Fruit fly (Drosophila melanogaster): ENCODE data around the gene CG6567.

DNA sequence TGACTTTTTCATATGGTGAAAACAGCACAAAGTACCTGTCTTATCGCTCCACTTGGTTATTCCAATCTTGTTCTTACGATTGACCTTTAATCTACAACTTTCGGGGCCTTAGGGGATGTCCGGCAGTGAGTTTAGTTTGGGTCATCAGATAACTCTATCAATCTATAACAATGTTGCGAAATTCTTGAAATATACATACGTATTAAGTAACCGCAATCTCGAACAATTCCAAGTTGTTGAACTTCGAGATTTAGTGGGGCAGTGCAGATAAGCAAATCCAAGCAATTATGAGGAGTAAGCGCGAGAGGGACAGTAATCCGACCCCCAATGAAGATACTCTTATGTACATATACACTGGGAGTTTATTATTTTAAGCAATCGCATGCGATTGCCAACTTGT is 16.3 kb upstream of the CG6567 start:
- no peak for TF ChIP-seq CG8478 (optimal IDR thresholded peaks at IDR 0.05)
- TF ChIP-seq CTCF (optimal IDR thresholded peaks at IDR 0.05) = no peak
